Worm (Caenorhabditis elegans) whole organism, L2 larva: ENCODE data around the gene ech-3.

Source experiments
- ama-1 ChIP-seq: fragments of 150-350 bp; optimal IDR thresholded peaks from 2 replicates; lab custom pipeline; 2018; ENCODE audit warnings: inconsistent platforms
- egl-27 ChIP-seq: sonication (generic microtip); optimal IDR thresholded peaks from 3 replicates; lab custom pipeline; 2017; ENCODE audit warnings: missing biosample characterization, missing genetic modification reagents, missing genetic modification characterization
- lin-13 ChIP-seq: fragments of 150-350 bp; optimal IDR thresholded peaks from 2 replicates; lab custom pipeline; 2014; ENCODE audit warnings: missing biosample characterization, missing genetic modification reagents, missing genetic modification characterization
- unc-62 ChIP-seq: fragments of 150-350 bp; optimal IDR thresholded peaks from 2 replicates; lab custom pipeline; 2014; ENCODE audit warnings: missing biosample characterization, missing genetic modification reagents, missing genetic modification characterization

DNA sequence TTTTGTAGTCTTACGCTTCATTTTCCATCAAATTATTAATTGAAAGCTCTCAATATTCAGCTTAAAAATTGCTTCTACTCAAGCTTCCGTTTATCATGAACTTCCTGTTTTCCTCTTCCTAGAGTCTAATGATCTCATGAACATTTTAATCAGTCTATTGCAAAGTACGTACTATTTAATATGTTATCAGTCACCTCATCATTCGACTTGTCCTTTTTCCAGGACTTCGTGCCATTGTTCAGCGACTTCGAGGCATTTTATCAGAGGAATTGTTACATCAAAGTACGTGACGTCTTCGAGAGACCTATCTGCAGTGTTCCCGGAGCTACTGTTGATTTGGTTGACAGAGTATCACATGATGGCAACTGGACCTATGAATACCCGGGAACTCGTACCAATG lies 2.2 kb upstream of the ech-3 start:
- no peak for TF ChIP-seq unc-62
- TF ChIP-seq ama-1 (lab: Kevin White, UChicago): no peak
- TF ChIP-seq lin-13 (GFP tag; lab: Kevin White, UChicago): no peak
- TF ChIP-seq egl-27: no peak
